Worm (Caenorhabditis elegans): Measurements from ENCODE around the gene tag-267.

ce11 chrIII:640198-640803, at the start of gene tag-267, which contains the start of gene tag-266:
- TF ChIP-seq ama-1 (optimal IDR thresholded peaks at IDR 0.05) (no peak), ama-1 (GFP tag; optimal IDR thresholded peaks at IDR 0.05) (no peak), ztf-26 (tag; optimal IDR thresholded peaks at IDR 0.05) (no peak), unc-130 (GFP tag; optimal IDR thresholded peaks at IDR 0.05) (peak; percentile 59), dpff-1 (tag; optimal IDR thresholded peaks at IDR 0.05) (no peak), ZK185.1 (tag; optimal IDR thresholded peaks at IDR 0.05; ENCODE audit: poor library complexity, severe bottlenecking) (no peak), let-526 (GFP tag; IDR thresholded peaks at IDR 0.05) (no peak), ceh-58 (GFP tag; IDR thresholded peaks at IDR 0.05) (no peak)
